Fruit fly (Drosophila melanogaster) whole organism: ENCODE measurements around the gene exd.

Experiments used
- CG8478 ChIP-seq: fragments of >200 bp; optimal IDR thresholded peaks from 2 replicates; lab custom pipeline; 2018; ENCODE audit warnings: inconsistent platforms
- Dll ChIP-seq: fragments of >200 bp; optimal IDR thresholded peaks from 2 replicates; lab custom pipeline; 2017
- EcR ChIP-seq, 2 experiments: fragments of >200 bp; optimal IDR thresholded peaks; 2 replicates each; lab custom pipeline; 2017; ENCODE audit warnings: missing biosample characterization in 2 of 2, missing genetic modification characterization in 2 of 2, missing genetic modification reagents in 2 of 2
- psq ChIP-seq: fragments of >200 bp; optimal IDR thresholded peaks from 2 replicates; lab custom pipeline; 2017
- usp ChIP-seq: fragments of >200 bp; optimal IDR thresholded peaks from 2 replicates; lab custom pipeline; 2017; ENCODE audit warnings: missing biosample characterization, missing genetic modification characterization, mixed read lengths

dm6 chrX:15986654-15987053 is 5.6 kb upstream of the exd start, which contains the start of gene ND-20:
- TF ChIP-seq psq (no peak), usp (GFP tag; lab: Kevin White, UChicago) (no peak), CG8478 (no peak), EcR (GFP tag; optimal IDR thresholded peaks at IDR 0.05; lab: Kevin White, UChicago) (no peak), Dll (lab: Kevin White, UChicago) (no peak)
